Worm (Caenorhabditis elegans): ENCODE measurements around the gene btb-7.

DNA sequence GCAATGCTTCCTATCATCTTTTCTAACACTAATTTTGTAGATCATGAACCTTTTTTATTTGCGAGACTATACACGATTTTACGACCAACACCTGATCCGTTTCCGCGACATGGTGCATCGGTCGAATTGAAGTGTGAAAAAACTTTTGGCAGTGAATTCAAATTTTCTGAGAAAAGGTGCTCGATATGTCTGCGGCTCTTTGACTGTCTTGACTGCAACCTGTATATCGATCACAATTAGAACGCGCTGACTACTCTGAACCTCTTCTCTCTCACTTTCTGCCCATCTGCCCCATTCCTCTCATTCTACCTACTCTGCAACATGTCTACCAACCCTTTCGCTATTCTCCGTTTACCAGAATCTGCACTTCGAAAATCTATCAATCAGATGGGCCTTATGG is 30.8 kb upstream of the btb-7 start, which contains the start of gene fbxb-26:
- TF ChIP-seq klf-2 (GFP tag; conservative IDR thresholded peaks at IDR 0.05) = no peak
- no peak for TF ChIP-seq T22C8.4 (GFP tag; IDR thresholded peaks at IDR 0.05)

Measured in whole organism, midembryonic.